Fruit fly (Drosophila melanogaster) whole organism, embryonic: Measurements from ENCODE around the gene CG15930.

Experiments
- Adf1 ChIP-seq: fragments of 200-800 bp; sonication (Bioruptor generic); IDR thresholded peaks from 2 replicates; pipeline ENCODE4 v1.3.6; 2022; ENCODE audit warnings: missing biosample characterization, missing genetic modification characterization
- Aef1 ChIP-seq: fragments of 200-800 bp; sonication (Bioruptor generic); IDR thresholded peaks from 3 replicates; pipeline ENCODE4 v1.3.6; 2022; ENCODE audit warnings: missing biosample characterization, missing genetic modification characterization
- Antp ChIP-seq: fragments of 200-800 bp; sonication (Bioruptor generic); optimal IDR thresholded peaks from 3 replicates; lab custom pipeline; 2016; ENCODE audit warnings: missing biosample characterization, missing genetic modification characterization
- Blimp-1 ChIP-seq: fragments of 200-800 bp; sonication (Bioruptor generic); optimal IDR thresholded peaks from 3 replicates; lab custom pipeline; 2018; ENCODE audit warnings: missing biosample characterization, missing genetic modification characterization, mild to moderate bottlenecking, moderate library complexity, missing genetic modification reagents
- C15 ChIP-seq: fragments of 200-800 bp; sonication (Bioruptor generic); IDR thresholded peaks from 3 replicates; pipeline ENCODE4 v1.3.6; 2022; ENCODE audit warnings: missing biosample characterization, missing genetic modification characterization
- CG10209 ChIP-seq: fragments of 200-800 bp; sonication (Bioruptor generic); optimal IDR thresholded peaks from 3 replicates; lab custom pipeline; 2017; ENCODE audit warnings: missing biosample characterization, mild to moderate bottlenecking, missing genetic modification characterization, missing genetic modification reagents
- CG1024 ChIP-seq: fragments of 200-800 bp; sonication (Bioruptor generic); IDR thresholded peaks from 2 replicates; pipeline ENCODE4 v1.3.6; 2022; ENCODE audit warnings: missing biosample characterization, missing genetic modification characterization
- CG10979 ChIP-seq: fragments of 200-800 bp; sonication (Bioruptor generic); optimal IDR thresholded peaks from 2 replicates; lab custom pipeline; 2018; ENCODE audit warnings: missing biosample characterization, mild to moderate bottlenecking, missing genetic modification characterization, moderate library complexity
- CG11456 ChIP-seq: fragments of 200-800 bp; sonication (Bioruptor generic); IDR thresholded peaks from 3 replicates; pipeline ENCODE4 v1.3.6; 2022; ENCODE audit warnings: missing biosample characterization, missing genetic modification characterization
- CG11723 ChIP-seq: fragments of 200-800 bp; sonication (Bioruptor generic); optimal IDR thresholded peaks from 2 replicates; lab custom pipeline; 2017; ENCODE audit warnings: missing biosample characterization, mild to moderate bottlenecking, missing genetic modification characterization
- CG13296 ChIP-seq: fragments of 200-800 bp; sonication (Bioruptor generic); optimal IDR thresholded peaks from 3 replicates; lab custom pipeline; 2018; ENCODE audit warnings: missing biosample characterization, mild to moderate bottlenecking, missing genetic modification characterization
- CG13424 ChIP-seq: fragments of 200-800 bp; sonication (Bioruptor generic); optimal IDR thresholded peaks from 2 replicates; lab custom pipeline; 2019; ENCODE audit warnings: missing biosample characterization, mild to moderate bottlenecking, missing genetic modification characterization, moderate library complexity
- CG13624 ChIP-seq: fragments of 200-800 bp; sonication (Bioruptor generic); optimal IDR thresholded peaks from 2 replicates; lab custom pipeline; 2016; ENCODE audit warnings: missing biosample characterization, missing genetic modification characterization
- CG17186 ChIP-seq: fragments of 200-800 bp; sonication (Bioruptor generic); optimal IDR thresholded peaks from 3 replicates; lab custom pipeline; 2017; ENCODE audit warnings: missing biosample characterization, missing genetic modification reagents, missing genetic modification characterization
- CG17802 ChIP-seq: fragments of 200-800 bp; sonication (Bioruptor generic); optimal IDR thresholded peaks from 2 replicates; lab custom pipeline; 2018; ENCODE audit warnings: missing biosample characterization, mild to moderate bottlenecking, missing genetic modification characterization, moderate library complexity
- CG2889 ChIP-seq: fragments of 200-800 bp; sonication (Bioruptor generic); IDR thresholded peaks from 3 replicates; pipeline ENCODE4 v1.3.6; 2022; ENCODE audit warnings: missing biosample characterization, missing genetic modification characterization
- CG30431 ChIP-seq: fragments of 200-800 bp; sonication (Bioruptor generic); optimal IDR thresholded peaks from 2 replicates; lab custom pipeline; 2017; ENCODE audit warnings: missing biosample characterization, missing genetic modification characterization
- CG33213 ChIP-seq: fragments of 200-800 bp; sonication (Bioruptor generic); optimal IDR thresholded peaks from 3 replicates; lab custom pipeline; 2016; ENCODE audit warnings: missing biosample characterization, missing genetic modification characterization
- CG34224 ChIP-seq: fragments of 200-800 bp; sonication (Bioruptor generic); IDR thresholded peaks from 3 replicates; pipeline ENCODE4 v1.3.6; 2022; ENCODE audit warnings: missing biosample characterization, missing genetic modification characterization; ENCODE audit not compliant: partially characterized antibody
- CG4707 ChIP-seq: fragments of 200-800 bp; sonication (Bioruptor generic); optimal IDR thresholded peaks from 2 replicates; lab custom pipeline; 2018; ENCODE audit warnings: missing biosample characterization, mild to moderate bottlenecking, missing genetic modification characterization, moderate library complexity
- CG6254 ChIP-seq: fragments of 200-800 bp; sonication (Bioruptor generic); optimal IDR thresholded peaks from 3 replicates; lab custom pipeline; 2017; ENCODE audit warnings: mild to moderate bottlenecking, missing biosample characterization, missing genetic modification reagents, missing genetic modification characterization
- CG7987 ChIP-seq: fragments of 200-800 bp; sonication (Bioruptor generic); optimal IDR thresholded peaks from 2 replicates; lab custom pipeline; 2018; ENCODE audit warnings: missing biosample characterization, mild to moderate bottlenecking, missing genetic modification characterization, moderate library complexity
- CrebB ChIP-seq: fragments of 200-800 bp; sonication (Bioruptor generic); optimal IDR thresholded peaks from 3 replicates; lab custom pipeline; 2018; ENCODE audit warnings: missing biosample characterization, mild to moderate bottlenecking, missing genetic modification characterization
- D19B ChIP-seq: fragments of 200-800 bp; sonication (Bioruptor generic); optimal IDR thresholded peaks from 2 replicates; lab custom pipeline; 2017; ENCODE audit warnings: missing biosample characterization, mild to moderate bottlenecking, missing genetic modification characterization
- Dref ChIP-seq: fragments of 200-800 bp; sonication (Bioruptor generic); IDR thresholded peaks from 2 replicates; pipeline ENCODE4 v1.3.6; 2022; ENCODE audit warnings: missing biosample characterization, missing genetic modification characterization
- Hand ChIP-seq: fragments of 200-800 bp; sonication (Bioruptor generic); optimal IDR thresholded peaks from 2 replicates; lab custom pipeline; 2017; ENCODE audit warnings: mild to moderate bottlenecking, missing biosample characterization, missing genetic modification reagents, missing genetic modification characterization
- Hey ChIP-seq: fragments of 200-800 bp; sonication (Bioruptor generic); optimal IDR thresholded peaks from 3 replicates; lab custom pipeline; 2018; ENCODE audit warnings: missing biosample characterization, mild to moderate bottlenecking, missing genetic modification characterization
- Meics ChIP-seq: fragments of 200-800 bp; sonication (Bioruptor generic); optimal IDR thresholded peaks from 2 replicates; lab custom pipeline; 2017; ENCODE audit warnings: missing biosample characterization, mild to moderate bottlenecking, missing genetic modification characterization
- Pdp1 ChIP-seq, 2 experiments: fragments of 200-800 bp; sonication (Bioruptor generic); optimal IDR thresholded peaks; 3 replicates each; lab custom pipeline; 2016; ENCODE audit warnings: missing biosample characterization in 2 of 2, missing genetic modification characterization in 2 of 2, mild to moderate bottlenecking in 1 of 2, moderate library complexity in 1 of 2
- Scr ChIP-seq: fragments of 200-800 bp; sonication (Bioruptor generic); IDR thresholded peaks from 2 replicates; pipeline ENCODE4 v1.3.6; 2022; ENCODE audit warnings: missing biosample characterization, missing genetic modification characterization; ENCODE audit not compliant: partially characterized antibody
- Sry-δ ChIP-seq: fragments of 200-800 bp; sonication (Bioruptor generic); optimal IDR thresholded peaks from 2 replicates; lab custom pipeline; 2016; ENCODE audit warnings: missing biosample characterization, missing genetic modification characterization
- Xbp1 ChIP-seq: fragments of 200-800 bp; sonication (Bioruptor generic); optimal IDR thresholded peaks from 3 replicates; lab custom pipeline; 2016; ENCODE audit warnings: missing biosample characterization, mild to moderate bottlenecking, missing genetic modification characterization
- Xrp1 ChIP-seq: fragments of 200-800 bp; sonication (Bioruptor generic); IDR thresholded peaks from 2 replicates; pipeline ENCODE4 v1.3.6; 2022; ENCODE audit warnings: missing biosample characterization, missing genetic modification characterization
- bab2 ChIP-seq: fragments of 200-800 bp; sonication (Bioruptor generic); optimal IDR thresholded peaks from 2 replicates; lab custom pipeline; 2016; ENCODE audit warnings: missing biosample characterization, missing genetic modification characterization
- bbx ChIP-seq: fragments of 200-800 bp; sonication (Bioruptor generic); IDR thresholded peaks from 2 replicates; pipeline ENCODE4 v1.3.6; 2022; ENCODE audit warnings: missing biosample characterization, missing genetic modification characterization; ENCODE audit not compliant: partially characterized antibody
- bcd ChIP-seq: fragments of 200-800 bp; sonication (Bioruptor generic); optimal IDR thresholded peaks from 2 replicates; lab custom pipeline; 2017; ENCODE audit warnings: missing biosample characterization, mild to moderate bottlenecking, missing genetic modification characterization
- cad ChIP-seq: fragments of >200 bp; optimal IDR thresholded peaks from 2 replicates; lab custom pipeline; 2017; ENCODE audit warnings: missing biosample characterization, missing genetic modification characterization
- dmrt11E ChIP-seq: fragments of 200-800 bp; sonication (Bioruptor generic); optimal IDR thresholded peaks from 3 replicates; lab custom pipeline; 2018; ENCODE audit warnings: missing biosample characterization, mild to moderate bottlenecking, missing genetic modification characterization, moderate library complexity
- hbn ChIP-seq: fragments of 200-800 bp; sonication (Bioruptor generic); IDR thresholded peaks from 2 replicates; pipeline ENCODE4 v1.3.6; 2022; ENCODE audit warnings: missing biosample characterization, missing genetic modification characterization; ENCODE audit not compliant: partially characterized antibody
- ind ChIP-seq: fragments of 200-800 bp; sonication (Bioruptor generic); optimal IDR thresholded peaks from 3 replicates; lab custom pipeline; 2016; ENCODE audit warnings: missing biosample characterization, missing genetic modification characterization
- kah ChIP-seq: fragments of 200-800 bp; sonication (Bioruptor generic); optimal IDR thresholded peaks from 2 replicates; lab custom pipeline; 2018; ENCODE audit warnings: missing biosample characterization, mild to moderate bottlenecking, missing genetic modification characterization
- lilli ChIP-seq: fragments of 200-800 bp; sonication (Bioruptor generic); optimal IDR thresholded peaks from 3 replicates; lab custom pipeline; 2016; ENCODE audit warnings: missing biosample characterization, missing genetic modification characterization
- nmo ChIP-seq: fragments of 200-800 bp; sonication (Bioruptor generic); optimal IDR thresholded peaks from 2 replicates; lab custom pipeline; 2018; ENCODE audit warnings: missing biosample characterization, mild to moderate bottlenecking, missing genetic modification characterization, moderate library complexity
- nom ChIP-seq: fragments of 200-800 bp; sonication (Bioruptor generic); optimal IDR thresholded peaks from 2 replicates; lab custom pipeline; 2017; ENCODE audit warnings: missing biosample characterization, missing genetic modification characterization, mild to moderate bottlenecking, moderate library complexity, missing genetic modification reagents
- sens ChIP-seq: fragments of 200-800 bp; sonication (Bioruptor generic); peaks from one replicate; lab custom pipeline; 2016; ENCODE audit warnings: missing biosample characterization, missing genetic modification characterization
- sna ChIP-seq: fragments of 200-800 bp; sonication (Bioruptor generic); IDR thresholded peaks from 2 replicates; pipeline ENCODE4 v1.3.6; 2022; ENCODE audit warnings: missing biosample characterization, missing genetic modification characterization; ENCODE audit not compliant: partially characterized antibody
- so ChIP-seq: fragments of 200-800 bp; sonication (Bioruptor generic); IDR thresholded peaks from 3 replicates; pipeline ENCODE4 v1.3.6; 2022; ENCODE audit warnings: missing biosample characterization, missing genetic modification characterization
- unc-4 ChIP-seq: fragments of 200-800 bp; sonication (Bioruptor generic); IDR thresholded peaks from 2 replicates; pipeline ENCODE4 v1.3.6; 2022; ENCODE audit warnings: missing biosample characterization, missing genetic modification characterization; ENCODE audit not compliant: partially characterized antibody

Gene CG15930

dm6 chrX:5311838-5312339 is 5.2 kb downstream of the CG15930 start, which contains the start of the genes TrxT and dhd (continued):
- TF ChIP-seq CG30431 (GFP tag; lab: Kevin White, UChicago) (no peak), sna (peak; percentile 59; the same call in 1 of the 2 replicates), Adf1 (peak; percentile 37; the same call in 1 of the 2 replicates), hbn (GFP tag; lab: Robert Waterston, UW) (peak; percentile 46; the same call in 1 of the 2 replicates), CG6254 (GFP tag; lab: Kevin White, UChicago) (peak; percentile 34), bcd (peak; percentile 51), sens (GFP tag; lab: Kevin White, UChicago) (peak; percentile 39), CG11456 (GFP tag; lab: Robert Waterston, UW) (0 out of 3 replicates have a peak, but pooled peaks have one; percentile 57), bbx (GFP tag; lab: Robert Waterston, UW) (peak; percentile 66), CG33213 (GFP tag; lab: Kevin White, UChicago) (peak; percentile 74), C15 (GFP tag; lab: Robert Waterston, UW) (no peak), bab2 (GFP tag; lab: Kevin White, UChicago) (peak; percentile 12), CrebB (peak; percentile 7), unc-4 (peak; percentile 65), Scr (GFP tag; lab: Robert Waterston, UW) (peak; percentile 38), CG17802 (tag; lab: Kevin White, UChicago) (peak; percentile 13), CG13424 (tag; lab: Kevin White, UChicago) (peak; percentile 6), Blimp-1 (GFP tag; lab: Kevin White, UChicago) (no peak), CG13296 (GFP tag; lab: Kevin White, UChicago) (no peak), Sry-δ (GFP tag; lab: Kevin White, UChicago) (peak; percentile 63), Pdp1 (GFP tag; optimal IDR thresholded peaks at IDR 0.05; lab: Kevin White, UChicago) (peak in 1 of 2 experiments; percentile 25), Aef1 (GFP tag; lab: Robert Waterston, UW) (peak; percentile 12; the same call in 1 of the 3 replicates), ind (GFP tag; lab: Kevin White, UChicago) (peak; percentile 9), Hey (no peak), Xrp1 (GFP tag; lab: Robert Waterston, UW) (peak; percentile 48; the same call in 1 of the 2 replicates), CG13624 (peak; percentile 45), CG2889 (GFP tag; lab: Robert Waterston, UW) (no peak), Hand (GFP tag; lab: Kevin White, UChicago) (no peak), CG7987 (peak; percentile 48), kah (GFP tag; lab: Kevin White, UChicago) (no peak), cad (GFP tag; lab: Kevin White, UChicago) (no peak), so (peak; percentile 53; the same call in 1 of the 3 replicates), Dref (GFP tag; lab: Robert Waterston, UW) (peak; percentile 80), lilli (GFP tag; lab: Kevin White, UChicago) (no peak), D19B (GFP tag; lab: Kevin White, UChicago) (no peak), dmrt11E (tag; lab: Kevin White, UChicago) (peak; percentile 28), CG34224 (GFP tag; lab: Robert Waterston, UW) (peak; percentile 58; the same call in 1 of the 3 replicates), Antp (GFP tag; lab: Kevin White, UChicago) (peak; percentile 37), nmo (GFP tag; lab: Kevin White, UChicago) (peak; percentile 46), CG10979 (tag; lab: Kevin White, UChicago) (peak; percentile 9), nom (GFP tag; lab: Kevin White, UChicago) (peak; percentile 27), CG11723 (GFP tag; lab: Kevin White, UChicago) (no peak), CG17186 (peak; percentile 10), CG4707 (GFP tag; lab: Kevin White, UChicago) (peak; percentile 6), CG1024 (GFP tag; lab: Robert Waterston, UW) (0 out of 2 replicates have a peak, but pooled peaks have one; percentile 38), CG10209 (GFP tag; lab: Kevin White, UChicago) (peak; percentile 23), Meics (peak; percentile 38), Xbp1 (GFP tag; lab: Kevin White, UChicago) (peak; percentile 31)
